Worm (Caenorhabditis elegans): ENCODE data around the gene vha-17.

- TF ChIP-seq mxl-1 (tag; optimal IDR thresholded peaks at IDR 0.05) (no peak), somi-1 (GFP tag; optimal IDR thresholded peaks at IDR 0.05) (no peak), nhr-90 (tag; optimal IDR thresholded peaks at IDR 0.05) (no peak), cebp-1 (GFP tag; IDR thresholded peaks at IDR 0.05) (no peak), cebp-1 (tag; optimal IDR thresholded peaks at IDR 0.05) (no peak), die-1 (tag; optimal IDR thresholded peaks at IDR 0.05) (no peak), Y95B8A.8 (GFP tag; IDR thresholded peaks at IDR 0.05) (no peak), ztf-18 (tag; optimal IDR thresholded peaks at IDR 0.05) (no peak), hmg-1.2 (GFP tag; IDR thresholded peaks at IDR 0.05) (no peak), madf-8 (GFP tag; conservative IDR thresholded peaks at IDR 0.05) (no peak)
Observed at ce11 chrIV:9343102-9343599, 21.6 kb downstream of the vha-17 start, which contains the start of gene pigc-1.
